Worm (Caenorhabditis elegans): Measurements from ENCODE around the gene zipt-16.

Gene zipt-16

DNA sequence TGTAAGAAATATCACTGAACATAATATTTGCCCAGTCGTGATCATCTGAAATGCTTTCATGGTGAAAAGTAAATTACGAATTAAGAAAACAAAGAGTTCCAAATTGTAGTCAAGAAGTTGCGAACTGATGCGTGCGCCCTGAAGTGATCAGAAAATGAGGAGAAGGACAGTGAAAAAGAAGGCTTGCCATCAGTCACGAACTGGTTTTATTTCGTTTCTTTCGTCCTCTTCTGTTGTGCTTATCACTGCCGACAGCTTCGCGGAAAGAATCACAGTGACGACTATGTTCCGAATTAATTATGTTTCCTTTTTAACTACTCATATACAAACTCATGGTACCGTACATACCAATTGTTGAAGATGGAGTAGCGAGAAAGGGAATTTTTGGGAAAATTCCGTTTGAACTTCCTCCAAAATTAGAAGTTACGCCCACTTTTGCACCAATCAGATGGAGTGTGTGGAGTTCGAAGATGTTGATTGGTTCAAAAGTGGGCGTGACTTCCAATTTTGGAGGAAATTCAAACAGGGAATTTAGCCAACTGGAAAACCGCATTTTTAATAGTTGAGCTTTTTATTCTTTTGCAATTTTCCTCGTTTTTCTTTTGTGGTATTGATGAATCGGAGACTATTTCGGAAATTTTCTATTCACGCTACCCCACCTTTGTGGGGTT is 40.4 kb downstream of the zipt-16 start, which contains the start of gene C55A6.12:
Gene C55A6.12, minus strand, starts transcription at position 51 of the 671 bp plus-strand sequence.
- no peak for TF ChIP-seq sptf-1 (tag; optimal IDR thresholded peaks at IDR 0.05)
- TF ChIP-seq mls-2 (tag; optimal IDR thresholded peaks at IDR 0.05): no peak
- TF ChIP-seq pha-4 (tag; optimal IDR thresholded peaks at IDR 0.05): no peak
- no peak for TF ChIP-seq mab-5 (tag; optimal IDR thresholded peaks at IDR 0.05)
- no peak for TF ChIP-seq ceh-43 (GFP tag; optimal IDR thresholded peaks at IDR 0.05)
- no peak for TF ChIP-seq M03D4.4 (tag; optimal IDR thresholded peaks at IDR 0.05)

DNA sequence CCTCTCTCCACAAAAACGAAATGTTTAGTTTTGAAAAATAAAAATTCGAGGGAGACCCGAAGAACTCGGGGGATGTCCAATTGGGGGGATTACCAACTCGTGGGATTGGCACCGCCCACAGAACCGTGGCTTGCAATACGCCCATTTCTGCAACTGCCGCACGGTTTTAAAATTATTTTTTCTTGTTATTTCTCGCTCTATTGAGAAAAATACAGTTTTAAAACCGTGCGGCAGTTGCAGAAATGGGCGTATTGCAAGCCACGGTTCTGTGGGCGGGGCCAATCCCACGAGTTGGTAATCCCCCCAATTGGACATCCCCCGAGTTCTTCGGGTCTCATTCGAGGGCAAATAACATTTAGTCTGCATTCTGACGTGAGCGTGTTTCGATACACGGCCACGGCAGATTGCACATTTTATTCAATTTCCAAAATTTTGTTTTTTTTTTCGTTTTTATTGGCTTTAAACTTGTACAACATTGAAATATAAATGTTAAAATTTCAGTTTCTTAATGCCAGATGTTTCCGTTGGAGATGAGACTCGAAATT is 42.1 kb downstream of the zipt-16 start, which contains the start of the genes C55A6.1 and C55A6.10:
Gene C55A6.1, minus strand, starts transcription at position 116 of the 545 bp plus-strand sequence.
Gene C55A6.10, plus strand, starts transcription at position 495 of the 545 bp plus-strand sequence.
- TF ChIP-seq sptf-1 (tag; optimal IDR thresholded peaks at IDR 0.05): peak; percentile 41
- TF ChIP-seq drap-1 (GFP tag; optimal IDR thresholded peaks at IDR 0.05): peak; percentile 43
- TF ChIP-seq hlh-1 (tag; optimal IDR thresholded peaks at IDR 0.05): peak; percentile 1
- TF ChIP-seq cnd-1 (tag; optimal IDR thresholded peaks at IDR 0.05): peak; percentile 25
- TF ChIP-seq M03D4.4 (tag; optimal IDR thresholded peaks at IDR 0.05): peak; percentile 1
- peak; percentile 36 for TF ChIP-seq mep-1 (tag; optimal IDR thresholded peaks at IDR 0.05)
- TF ChIP-seq lsy-2 (tag; optimal IDR thresholded peaks at IDR 0.05): peak; percentile 31
- peak; percentile 12 for TF ChIP-seq lin-13 (tag; optimal IDR thresholded peaks at IDR 0.05)
- TF ChIP-seq ces-1 (GFP tag; optimal IDR thresholded peaks at IDR 0.05): peak; percentile 68
- TF ChIP-seq nhr-237 (tag; optimal IDR thresholded peaks at IDR 0.05): peak; percentile 10

DNA sequence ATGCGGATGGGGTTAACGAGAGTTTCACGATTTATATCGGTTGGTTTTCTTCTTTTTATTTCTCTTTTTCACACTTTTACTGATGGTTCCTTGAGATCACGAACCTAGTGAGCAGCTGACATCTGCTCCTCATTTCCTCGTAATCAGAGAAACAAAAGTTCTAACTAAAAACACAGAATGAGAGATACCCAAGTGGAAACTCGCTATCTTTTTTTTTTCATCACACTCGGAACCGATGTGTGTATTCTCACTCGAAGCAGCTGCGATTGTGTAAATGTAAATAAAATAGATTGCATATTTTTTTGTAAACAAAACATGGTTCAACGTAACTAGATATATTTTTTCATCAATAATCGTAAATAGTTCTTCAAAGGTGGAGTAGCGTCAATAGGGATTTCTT is 43.5 kb downstream of the zipt-16 start:
- TF ChIP-seq hlh-1 (tag; optimal IDR thresholded peaks at IDR 0.05) (peak; percentile 82), lsy-2 (tag; optimal IDR thresholded peaks at IDR 0.05) (no peak), sem-2 (GFP tag; optimal IDR thresholded peaks at IDR 0.05) (no peak), unc-120 (tag; optimal IDR thresholded peaks at IDR 0.05; ENCODE audit: poor library complexity, severe bottlenecking) (peak; percentile 55), ham-2 (GFP tag; optimal IDR thresholded peaks at IDR 0.05) (no peak), ceh-43 (GFP tag; optimal IDR thresholded peaks at IDR 0.05) (no peak)

DNA sequence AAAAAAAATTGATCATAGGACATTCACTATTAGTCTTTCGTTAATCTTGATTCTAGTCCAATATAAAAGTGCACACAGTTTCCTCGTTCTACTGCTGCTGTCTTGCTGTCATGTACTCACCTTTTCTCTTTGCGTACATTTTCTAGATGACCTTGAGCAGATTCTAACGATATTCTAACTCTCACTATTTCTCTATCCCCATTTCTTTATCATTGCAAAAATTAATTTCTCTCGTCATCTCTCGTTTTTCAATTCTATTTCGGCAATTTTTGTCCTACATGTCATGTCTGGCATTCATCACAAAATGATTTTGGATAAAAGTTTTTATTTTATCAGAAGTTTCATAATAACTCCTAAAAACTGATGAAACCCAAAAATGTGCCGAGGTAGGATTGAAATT is 46.0 kb downstream of the zipt-16 start, which contains the start of gene ttll-5:
Gene ttll-5, plus strand, starts transcription at position 288 of the 400 bp plus-strand sequence.
- TF ChIP-seq ceh-83 (GFP tag; optimal IDR thresholded peaks at IDR 0.05) (no peak), drap-1 (GFP tag; optimal IDR thresholded peaks at IDR 0.05) (no peak), unc-120 (tag; optimal IDR thresholded peaks at IDR 0.05; ENCODE audit: poor library complexity, severe bottlenecking) (no peak), flh-1 (GFP tag; optimal IDR thresholded peaks at IDR 0.05) (no peak), sptf-1 (tag; optimal IDR thresholded peaks at IDR 0.05) (no peak), nhr-2 (tag; optimal IDR thresholded peaks at IDR 0.05) (no peak), nhr-28 (tag; optimal IDR thresholded peaks at IDR 0.05) (no peak), bed-3 (GFP tag; optimal IDR thresholded peaks at IDR 0.05) (no peak), ztf-11 (tag; optimal IDR thresholded peaks at IDR 0.05) (no peak), pha-4 (tag; optimal IDR thresholded peaks at IDR 0.05) (no peak), sem-2 (GFP tag; optimal IDR thresholded peaks at IDR 0.05) (no peak), nhr-237 (tag; optimal IDR thresholded peaks at IDR 0.05) (no peak), nhr-76 (tag; optimal IDR thresholded peaks at IDR 0.05) (no peak), ceh-43 (GFP tag; optimal IDR thresholded peaks at IDR 0.05) (no peak), lin-13 (tag; optimal IDR thresholded peaks at IDR 0.05) (no peak), mab-5 (tag; optimal IDR thresholded peaks at IDR 0.05) (no peak)

DNA sequence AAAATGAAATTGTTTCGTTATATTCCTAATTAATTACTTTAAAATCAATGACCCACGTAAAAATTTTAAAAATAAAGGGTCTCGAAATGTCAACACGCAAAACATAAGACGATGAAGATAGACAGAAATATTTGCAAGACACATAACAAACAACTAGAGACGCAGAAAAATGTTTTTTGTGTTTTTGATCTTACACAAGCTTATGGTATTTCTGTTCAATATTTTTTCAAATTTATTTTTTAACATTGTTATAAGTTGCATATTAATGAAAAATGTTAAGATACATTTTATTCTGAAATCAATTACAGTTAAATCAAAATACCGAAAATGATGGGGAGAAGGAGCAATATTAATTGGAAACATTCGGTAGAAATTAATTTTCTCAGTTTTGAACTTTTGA is 50.6 kb downstream of the zipt-16 start, which contains the start of gene C55A6.3:
Gene C55A6.3, minus strand, starts transcription at position 101 of the 400 bp plus-strand sequence.
- TF ChIP-seq ztf-11 (tag; optimal IDR thresholded peaks at IDR 0.05) (no peak), nhr-76 (tag; optimal IDR thresholded peaks at IDR 0.05) (no peak), nhr-28 (tag; optimal IDR thresholded peaks at IDR 0.05) (no peak), blmp-1 (tag; optimal IDR thresholded peaks at IDR 0.05) (no peak), lin-32 (GFP tag; optimal IDR thresholded peaks at IDR 0.05) (no peak), flh-1 (GFP tag; optimal IDR thresholded peaks at IDR 0.05) (no peak), ceh-39 (tag; optimal IDR thresholded peaks at IDR 0.05) (no peak), nhr-12 (tag; optimal IDR thresholded peaks at IDR 0.05) (no peak)
